Worm (Caenorhabditis elegans) whole organism, L2 larva: ENCODE data around the gene stg-2.
"Not testable (repeated sequence)": the region's sequence is repeated elsewhere in the genome, so short reads cannot be mapped to it uniquely, and the experiment has no call there.

ENCODE experiments used
- R02D3.7 ChIP-seq: fragments of 150-350 bp; optimal IDR thresholded peaks from 2 replicates; lab custom pipeline; 2014; ENCODE audit warnings: missing biosample characterization, missing genetic modification characterization
- ama-1 ChIP-seq: fragments of 150-350 bp; optimal IDR thresholded peaks from 2 replicates; lab custom pipeline; 2018; ENCODE audit warnings: inconsistent platforms
- ceh-82 ChIP-seq: fragments of 150-350 bp; optimal IDR thresholded peaks from 2 replicates; lab custom pipeline; 2014; ENCODE audit warnings: missing biosample characterization, missing genetic modification characterization
- egl-27 ChIP-seq: sonication (generic microtip); optimal IDR thresholded peaks from 3 replicates; lab custom pipeline; 2017; ENCODE audit warnings: missing biosample characterization, missing genetic modification reagents, missing genetic modification characterization
- elt-1 ChIP-seq: fragments of 150-350 bp; optimal IDR thresholded peaks from 2 replicates; lab custom pipeline; 2014; ENCODE audit warnings: missing biosample characterization, missing genetic modification characterization
- fos-1 ChIP-seq: fragments of 150-350 bp; optimal IDR thresholded peaks from 2 replicates; lab custom pipeline; 2014; ENCODE audit warnings: missing biosample characterization, missing genetic modification characterization
- lin-13 ChIP-seq: fragments of 150-350 bp; optimal IDR thresholded peaks from 2 replicates; lab custom pipeline; 2014; ENCODE audit warnings: missing biosample characterization, missing genetic modification reagents, missing genetic modification characterization
- mab-5 ChIP-seq: fragments of 150-350 bp; optimal IDR thresholded peaks from 2 replicates; lab custom pipeline; 2014; ENCODE audit warnings: missing biosample characterization, missing genetic modification characterization
- mbf-1 ChIP-seq: sonication (generic microtip); optimal IDR thresholded peaks from 2 replicates; lab custom pipeline; 2017; ENCODE audit warnings: missing biosample characterization, missing genetic modification characterization
- nhr-10 ChIP-seq: sonication (generic microtip); optimal IDR thresholded peaks from 2 replicates; lab custom pipeline; 2017; ENCODE audit warnings: missing biosample characterization, missing genetic modification characterization
- nhr-237 ChIP-seq: fragments of 150-350 bp; optimal IDR thresholded peaks from 2 replicates; lab custom pipeline; 2014; ENCODE audit warnings: missing biosample characterization, missing genetic modification characterization
- unc-62 ChIP-seq: fragments of 150-350 bp; optimal IDR thresholded peaks from 2 replicates; lab custom pipeline; 2014; ENCODE audit warnings: missing biosample characterization, missing genetic modification reagents, missing genetic modification characterization
- zag-1 ChIP-seq: fragments of 150-350 bp; optimal IDR thresholded peaks from 2 replicates; lab custom pipeline; 2014; ENCODE audit warnings: missing biosample characterization, missing genetic modification characterization
- ztf-11 ChIP-seq: sonication (generic microtip); optimal IDR thresholded peaks from 2 replicates; lab custom pipeline; 2017; ENCODE audit warnings: missing biosample characterization, missing genetic modification characterization

DNA sequence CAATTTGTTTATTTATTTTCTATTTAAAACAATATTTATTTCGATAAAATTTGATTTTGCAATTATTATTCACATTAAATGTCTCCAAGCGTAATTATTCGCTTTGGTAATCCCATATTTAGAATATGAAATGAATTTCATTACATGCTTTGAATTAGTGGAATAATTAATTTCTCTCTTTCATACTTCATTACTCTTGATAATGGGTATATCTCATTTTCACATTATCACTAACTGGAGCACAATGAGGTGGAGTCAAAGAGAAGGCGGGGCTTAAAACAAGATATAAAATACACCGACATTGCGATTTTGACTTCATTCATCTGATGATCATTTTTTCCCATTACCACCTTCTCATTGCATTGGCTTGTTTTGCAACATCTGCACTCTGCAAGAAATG is 33.1 kb downstream of the stg-2 start, which contains the start of gene K01A12.4:
- TF ChIP-seq nhr-237 (tag; lab: Kevin White, UChicago); nhr-10 (tag; lab: Kevin White, UChicago); elt-1; ztf-11 (tag; lab: Kevin White, UChicago); unc-62; mab-5 (tag; lab: Kevin White, UChicago); fos-1 (tag; lab: Kevin White, UChicago); lin-13; mbf-1 (tag; lab: Kevin White, UChicago); R02D3.7 (tag; lab: Kevin White, UChicago); ama-1 (lab: Kevin White, UChicago); egl-27 (tag; lab: Kevin White, UChicago); zag-1 (tag; lab: Kevin White, UChicago); ceh-82 (tag; lab: Kevin White, UChicago): not testable (repeated sequence)
